Fruit fly (Drosophila melanogaster) whole organism, embryonic: ENCODE measurements around the gene Aef1.

ENCODE experiments used
- Awh ChIP-seq: fragments of 200-800 bp; sonication (Bioruptor generic); IDR thresholded peaks from 2 replicates; pipeline ENCODE4, ENCODE4 v1.3.6; 2022; ENCODE audit warnings: missing biosample characterization, missing genetic modification characterization
- Blimp-1 ChIP-seq: fragments of 200-800 bp; sonication (Bioruptor generic); optimal IDR thresholded peaks from 3 replicates; lab custom pipeline; 2018; ENCODE audit warnings: missing biosample characterization, missing genetic modification characterization, mild to moderate bottlenecking, moderate library complexity, missing genetic modification reagents
- CG12942 ChIP-seq: fragments of 200-800 bp; sonication (Bioruptor generic); optimal IDR thresholded peaks from 3 replicates; lab custom pipeline; 2016; ENCODE audit warnings: missing biosample characterization, missing genetic modification characterization
- CG13775 ChIP-seq: fragments of 200-800 bp; sonication (Bioruptor generic); optimal IDR thresholded peaks from 3 replicates; lab custom pipeline; 2017; ENCODE audit warnings: missing biosample characterization, mild to moderate bottlenecking, missing genetic modification characterization
- CG14667 ChIP-seq: fragments of 200-800 bp; sonication (Bioruptor generic); IDR thresholded peaks from 2 replicates; pipeline ENCODE4 v1.3.6; 2022; ENCODE audit warnings: missing biosample characterization, missing genetic modification characterization
- CG16779 ChIP-seq: fragments of 200-800 bp; sonication (Bioruptor generic); IDR thresholded peaks from 2 replicates; pipeline ENCODE4 v1.3.6; 2022; ENCODE audit warnings: missing biosample characterization, missing genetic modification characterization
- CG16863 ChIP-seq: fragments of 200-800 bp; sonication (Bioruptor generic); optimal IDR thresholded peaks from 3 replicates; lab custom pipeline; 2016; ENCODE audit warnings: missing biosample characterization, missing genetic modification characterization
- CG17385 ChIP-seq: fragments of 200-800 bp; sonication (Bioruptor generic); optimal IDR thresholded peaks from 3 replicates; lab custom pipeline; 2018; ENCODE audit warnings: missing biosample characterization, mild to moderate bottlenecking, missing genetic modification characterization
- CG17829 ChIP-seq: fragments of 200-800 bp; optimal IDR thresholded peaks from 2 replicates; lab custom pipeline; 2019; ENCODE audit warnings: missing biosample characterization, mild to moderate bottlenecking, missing genetic modification characterization, moderate library complexity
- CG31224 ChIP-seq: fragments of 200-800 bp; sonication (Bioruptor generic); IDR thresholded peaks from 2 replicates; pipeline ENCODE4 v1.3.6; 2022; ENCODE audit warnings: missing biosample characterization, missing genetic modification characterization
- CG3407 ChIP-seq: fragments of 200-800 bp; sonication (Bioruptor generic); optimal IDR thresholded peaks from 2 replicates; lab custom pipeline; 2018; ENCODE audit warnings: missing biosample characterization, mild to moderate bottlenecking, missing genetic modification characterization
- CG3995 ChIP-seq: fragments of 200-800 bp; sonication (Bioruptor generic); optimal IDR thresholded peaks from 3 replicates; lab custom pipeline; 2016; ENCODE audit warnings: missing biosample characterization, missing genetic modification characterization
- CG4854 ChIP-seq: fragments of 200-800 bp; sonication (Bioruptor generic); optimal IDR thresholded peaks from 2 replicates; lab custom pipeline; 2016; ENCODE audit warnings: missing biosample characterization, missing genetic modification characterization, inconsistent platforms
- CG5245 ChIP-seq: fragments of 200-800 bp; sonication (Bioruptor generic); optimal IDR thresholded peaks from 3 replicates; lab custom pipeline; 2016; ENCODE audit warnings: missing biosample characterization, missing genetic modification characterization
- CG6791 ChIP-seq: fragments of 200-800 bp; sonication (Bioruptor generic); IDR thresholded peaks from 3 replicates; pipeline ENCODE4 v1.3.6; 2022; ENCODE audit warnings: missing biosample characterization, missing genetic modification characterization; ENCODE audit not compliant: partially characterized antibody
- CG6854 ChIP-seq: fragments of 200-800 bp; sonication (Bioruptor generic); optimal IDR thresholded peaks from 3 replicates; lab custom pipeline; 2017; ENCODE audit warnings: missing biosample characterization, mild to moderate bottlenecking, missing genetic modification characterization
- CG7987 ChIP-seq: fragments of 200-800 bp; sonication (Bioruptor generic); optimal IDR thresholded peaks from 2 replicates; lab custom pipeline; 2018; ENCODE audit warnings: missing biosample characterization, mild to moderate bottlenecking, missing genetic modification characterization, moderate library complexity
- CG8281 ChIP-seq: fragments of 200-800 bp; sonication (Bioruptor generic); optimal IDR thresholded peaks from 2 replicates; lab custom pipeline; 2018; ENCODE audit warnings: missing biosample characterization, mild to moderate bottlenecking, missing genetic modification characterization, moderate library complexity
- CG8290 ChIP-seq, 3 experiments: fragments of 200-800 bp; sonication (Bioruptor generic); optimal IDR thresholded peaks; 2 replicates each; lab custom pipeline; 2016 to 2019; ENCODE audit warnings: missing biosample characterization in 3 of 3, missing genetic modification characterization in 3 of 3, mild to moderate bottlenecking in 2 of 3, moderate library complexity in 1 of 3
- Fer2 ChIP-seq: fragments of 200-800 bp; sonication (Bioruptor generic); optimal IDR thresholded peaks from 2 replicates; lab custom pipeline; 2018; ENCODE audit warnings: missing biosample characterization, mild to moderate bottlenecking, missing genetic modification characterization, moderate library complexity
- Gsc ChIP-seq: fragments of 200-800 bp; sonication (Bioruptor generic); IDR thresholded peaks from 2 replicates; pipeline ENCODE4 v1.3.6; 2022; ENCODE audit warnings: missing biosample characterization, missing genetic modification characterization
- Hsf ChIP-seq: fragments of 200-800 bp; sonication (Bioruptor generic); optimal IDR thresholded peaks from 3 replicates; lab custom pipeline; 2016; ENCODE audit warnings: missing biosample characterization, missing genetic modification characterization
- MESR4 ChIP-seq: fragments of 200-800 bp; sonication (Bioruptor generic); optimal IDR thresholded peaks from 2 replicates; lab custom pipeline; 2018; ENCODE audit warnings: missing biosample characterization, mild to moderate bottlenecking, missing genetic modification characterization, moderate library complexity
- Myb ChIP-seq: fragments of 200-800 bp; sonication (Bioruptor generic); optimal IDR thresholded peaks from 2 replicates; lab custom pipeline; 2016; ENCODE audit warnings: missing biosample characterization, missing genetic modification characterization
- NFAT ChIP-seq: fragments of 200-800 bp; sonication (Bioruptor generic); IDR thresholded peaks from 2 replicates; pipeline ENCODE4 v1.3.6; 2022; ENCODE audit warnings: missing biosample characterization, missing genetic modification characterization
- Pdp1 ChIP-seq, 2 experiments: fragments of 200-800 bp; sonication (Bioruptor generic); optimal IDR thresholded peaks; 3 replicates each; lab custom pipeline; 2016; ENCODE audit warnings: missing biosample characterization in 2 of 2, missing genetic modification characterization in 2 of 2, mild to moderate bottlenecking in 1 of 2, moderate library complexity in 1 of 2
- Ptx1 ChIP-seq: fragments of 200-800 bp; sonication (Bioruptor generic); IDR thresholded peaks from 2 replicates; pipeline ENCODE4 v1.3.6; 2022; ENCODE audit warnings: missing biosample characterization, missing genetic modification characterization
- Side ChIP-seq: fragments of 200-800 bp; sonication (Bioruptor generic); optimal IDR thresholded peaks from 2 replicates; lab custom pipeline; 2016; ENCODE audit warnings: missing biosample characterization, missing genetic modification characterization
- TFAM ChIP-seq: fragments of 200-800 bp; sonication (Bioruptor generic); optimal IDR thresholded peaks from 2 replicates; lab custom pipeline; 2017; ENCODE audit warnings: missing biosample characterization, missing genetic modification characterization, inconsistent platforms
- Tbp ChIP-seq: fragments of >200 bp; optimal IDR thresholded peaks from 2 replicates; lab custom pipeline; 2018; ENCODE audit warnings: missing biosample characterization, missing genetic modification characterization
- az2 ChIP-seq: fragments of 200-800 bp; sonication (Bioruptor generic); optimal IDR thresholded peaks from 3 replicates; lab custom pipeline; 2016; ENCODE audit warnings: missing biosample characterization, missing genetic modification characterization
- bsh ChIP-seq, 2 experiments: fragments of 200-800 bp; sonication (Bioruptor generic); optimal IDR thresholded peaks; 2 replicates each; lab custom pipeline; 2017 to 2018; ENCODE audit warnings: mild to moderate bottlenecking in 2 of 2, missing biosample characterization in 2 of 2, missing genetic modification characterization in 2 of 2, moderate library complexity in 1 of 2
- disco-r ChIP-seq: fragments of 200-800 bp; sonication (Bioruptor generic); optimal IDR thresholded peaks from 2 replicates; lab custom pipeline; 2016; ENCODE audit warnings: missing biosample characterization, missing genetic modification characterization
- dysf ChIP-seq: fragments of 200-800 bp; sonication (Bioruptor generic); IDR thresholded peaks from 3 replicates; pipeline ENCODE4 v1.3.6; 2022; ENCODE audit warnings: missing biosample characterization, missing genetic modification characterization
- gce ChIP-seq: fragments of 200-800 bp; sonication (Bioruptor generic); IDR thresholded peaks from 3 replicates; pipeline ENCODE4 v1.3.6; 2022; ENCODE audit warnings: missing biosample characterization, missing genetic modification characterization
- gem ChIP-seq: fragments of 200-800 bp; sonication (Bioruptor generic); optimal IDR thresholded peaks from 2 replicates; lab custom pipeline; 2019; ENCODE audit warnings: missing biosample characterization, mild to moderate bottlenecking, missing genetic modification characterization, moderate library complexity
- gfzf ChIP-seq: fragments of 200-800 bp; sonication (Bioruptor generic); optimal IDR thresholded peaks from 2 replicates; lab custom pipeline; 2016; ENCODE audit warnings: missing biosample characterization, mild to moderate bottlenecking, missing genetic modification characterization, moderate library complexity
- grn ChIP-seq: fragments of 200-800 bp; sonication (Bioruptor generic); optimal IDR thresholded peaks from 3 replicates; lab custom pipeline; 2017; ENCODE audit warnings: missing biosample characterization, missing genetic modification characterization
- her ChIP-seq: fragments of 200-800 bp; sonication (Bioruptor generic); optimal IDR thresholded peaks from 2 replicates; lab custom pipeline; 2016; ENCODE audit warnings: missing biosample characterization, missing genetic modification characterization
- lilli ChIP-seq: fragments of 200-800 bp; sonication (Bioruptor generic); optimal IDR thresholded peaks from 3 replicates; lab custom pipeline; 2016; ENCODE audit warnings: missing biosample characterization, missing genetic modification characterization
- nmo ChIP-seq: fragments of 200-800 bp; sonication (Bioruptor generic); optimal IDR thresholded peaks from 2 replicates; lab custom pipeline; 2018; ENCODE audit warnings: missing biosample characterization, mild to moderate bottlenecking, missing genetic modification characterization, moderate library complexity
- org-1 ChIP-seq: fragments of 200-800 bp; sonication (Bioruptor generic); optimal IDR thresholded peaks from 2 replicates; lab custom pipeline; 2017; ENCODE audit warnings: missing biosample characterization, missing genetic modification characterization
- psq ChIP-seq: fragments of 200-800 bp; sonication (Bioruptor generic); optimal IDR thresholded peaks from 2 replicates; lab custom pipeline; 2017; ENCODE audit warnings: missing biosample characterization, missing genetic modification characterization
- sim ChIP-seq: fragments of 200-800 bp; sonication (Bioruptor generic); IDR thresholded peaks from 2 replicates; pipeline ENCODE4 v1.3.6; 2022; ENCODE audit warnings: missing biosample characterization, missing genetic modification characterization
- slbo ChIP-seq: fragments of 200-800 bp; sonication (Bioruptor generic); IDR thresholded peaks from 2 replicates; pipeline ENCODE4 v1.3.6; 2022; ENCODE audit warnings: missing biosample characterization, missing genetic modification characterization
- sna ChIP-seq: fragments of 200-800 bp; sonication (Bioruptor generic); IDR thresholded peaks from 2 replicates; pipeline ENCODE4 v1.3.6; 2022; ENCODE audit warnings: missing biosample characterization, missing genetic modification characterization; ENCODE audit not compliant: partially characterized antibody
- sr ChIP-seq: fragments of 200-800 bp; sonication (Bioruptor generic); IDR thresholded peaks from 3 replicates; pipeline ENCODE4 v1.3.6; 2022; ENCODE audit warnings: missing biosample characterization, missing genetic modification characterization
- stc ChIP-seq: fragments of 200-800 bp; sonication (Bioruptor generic); IDR thresholded peaks from 2 replicates; pipeline ENCODE4 v1.3.6; 2022; ENCODE audit warnings: missing biosample characterization, missing genetic modification characterization
- tgo ChIP-seq: fragments of 200-800 bp; sonication (Bioruptor generic); IDR thresholded peaks from 3 replicates; pipeline ENCODE4 v1.3.6; 2022; ENCODE audit warnings: missing biosample characterization, missing genetic modification characterization
- unc-4 ChIP-seq: fragments of 200-800 bp; sonication (Bioruptor generic); IDR thresholded peaks from 2 replicates; pipeline ENCODE4 v1.3.6; 2022; ENCODE audit warnings: missing biosample characterization, missing genetic modification characterization; ENCODE audit not compliant: partially characterized antibody
- wdn ChIP-seq: fragments of 200-800 bp; sonication (Bioruptor generic); IDR thresholded peaks from 2 replicates; pipeline ENCODE4 v1.3.6; 2022; ENCODE audit warnings: missing biosample characterization, missing genetic modification characterization

Aef1 gene

dm6 chr3L:21433098-21433497, at the start of gene Aef1, which contains the start of gene barc (continued):
- TF ChIP-seq Pdp1 (GFP tag; optimal IDR thresholded peaks at IDR 0.05; lab: Kevin White, UChicago): peak; percentile 82 to 89
- peak; percentile 71 for TF ChIP-seq Blimp-1 (GFP tag; lab: Kevin White, UChicago)
- TF ChIP-seq gem (tag; lab: Kevin White, UChicago): peak; percentile 93
- TF ChIP-seq disco-r (GFP tag; lab: Kevin White, UChicago): peak; percentile 51
- peak; percentile 71 for TF ChIP-seq CG16863 (GFP tag; lab: Kevin White, UChicago)
- TF ChIP-seq az2 (GFP tag; lab: Kevin White, UChicago): peak; percentile 90
- TF ChIP-seq CG17829 (tag; lab: Kevin White, UChicago): peak; percentile 81
- TF ChIP-seq Awh (GFP tag; lab: Robert Waterston, UW): peak; percentile 75
- peak; percentile 93 for TF ChIP-seq Ptx1 (GFP tag; lab: Robert Waterston, UW)
- TF ChIP-seq NFAT (GFP tag; lab: Robert Waterston, UW): peak; percentile 86
- peak; percentile 80 for TF ChIP-seq unc-4 (GFP tag; lab: Robert Waterston, UW)
- TF ChIP-seq slbo (GFP tag; lab: Robert Waterston, UW): peak; percentile 95
- TF ChIP-seq grn: no peak
- peak; percentile 92 for TF ChIP-seq dysf (GFP tag; lab: Robert Waterston, UW)
- TF ChIP-seq Myb (GFP tag; lab: Kevin White, UChicago): peak; percentile 60
- peak; percentile 3 for TF ChIP-seq TFAM (GFP tag; lab: Kevin White, UChicago)
- TF ChIP-seq CG31224 (GFP tag; lab: Robert Waterston, UW): peak; percentile 80
- TF ChIP-seq bsh (GFP tag; optimal IDR thresholded peaks at IDR 0.05; lab: Kevin White, UChicago): peak in 1 of 2 experiments; percentile 81
- TF ChIP-seq Gsc (GFP tag; lab: Robert Waterston, UW): no peak
- TF ChIP-seq lilli: peak; percentile 94
- TF ChIP-seq wdn: peak; percentile 63; the same call in 1 of the 2 replicates
- peak; percentile 90 for TF ChIP-seq CG12942 (GFP tag; lab: Kevin White, UChicago)
- peak; percentile 85 for TF ChIP-seq CG14667 (GFP tag; lab: Robert Waterston, UW)
- peak; percentile 63; the same call in 1 of the 3 replicates for TF ChIP-seq gce (GFP tag; lab: Robert Waterston, UW)
- TF ChIP-seq psq (GFP tag; lab: Kevin White, UChicago): peak; percentile 67
- no peak for TF ChIP-seq CG7987 (GFP tag; lab: Kevin White, UChicago)
- TF ChIP-seq stc (GFP tag; lab: Robert Waterston, UW): no peak
- peak; percentile 79 for TF ChIP-seq CG4854
- peak; percentile 90 for TF ChIP-seq CG13775 (GFP tag; lab: Kevin White, UChicago)
- no peak for TF ChIP-seq CG6854 (GFP tag; lab: Kevin White, UChicago)
- TF ChIP-seq gfzf: peak; percentile 78
- peak; percentile 32 for TF ChIP-seq CG8281 (tag; lab: Kevin White, UChicago)
- peak; percentile 86 for TF ChIP-seq CG8290 (GFP tag; optimal IDR thresholded peaks at IDR 0.05; lab: Kevin White, UChicago)
- peak in 1 of 2 experiments; percentile 6 for TF ChIP-seq CG8290 (tag; optimal IDR thresholded peaks at IDR 0.05; lab: Kevin White, UChicago)
- TF ChIP-seq CG3995: peak; percentile 98
- TF ChIP-seq tgo (GFP tag; lab: Robert Waterston, UW): peak; percentile 84
- TF ChIP-seq her (GFP tag; lab: Kevin White, UChicago): peak; percentile 40
- TF ChIP-seq sr (GFP tag; lab: Robert Waterston, UW): no peak
- peak; percentile 85 for TF ChIP-seq Fer2 (tag; lab: Kevin White, UChicago)
- TF ChIP-seq CG5245 (GFP tag; lab: Kevin White, UChicago): peak; percentile 66
- no peak for TF ChIP-seq CG16779 (GFP tag; lab: Robert Waterston, UW)
- TF ChIP-seq sna (GFP tag; lab: Robert Waterston, UW): peak; percentile 86
- peak; percentile 74 for TF ChIP-seq sim (GFP tag; lab: Robert Waterston, UW)
- peak; percentile 95 for TF ChIP-seq nmo (GFP tag; lab: Kevin White, UChicago)
- TF ChIP-seq org-1 (GFP tag; lab: Kevin White, UChicago): peak; percentile 34
- peak; percentile 73; the same call in 2 of the 3 replicates for TF ChIP-seq CG6791 (GFP tag; lab: Robert Waterston, UW)
- TF ChIP-seq Side: peak; percentile 81
- no peak for TF ChIP-seq Tbp
- TF ChIP-seq Hsf: peak; percentile 93
- no peak for TF ChIP-seq MESR4 (GFP tag; lab: Kevin White, UChicago)
- peak; percentile 76 for TF ChIP-seq CG17385 (GFP tag; lab: Kevin White, UChicago)
- TF ChIP-seq CG3407 (GFP tag; lab: Kevin White, UChicago): peak; percentile 66
